Fruit fly (Drosophila melanogaster) whole organism, embryonic: Measurements from ENCODE around the gene CG32161.

ENCODE experiments used
- Adf1 ChIP-seq: fragments of 200-800 bp; sonication (Bioruptor generic); IDR thresholded peaks from 2 replicates; pipeline ENCODE4 v1.3.6; 2022; ENCODE audit warnings: missing biosample characterization, missing genetic modification characterization
- Antp ChIP-seq: fragments of 200-800 bp; sonication (Bioruptor generic); optimal IDR thresholded peaks from 3 replicates; lab custom pipeline; 2016; ENCODE audit warnings: missing biosample characterization, missing genetic modification characterization
- Atf-2 ChIP-seq: fragments of 200-800 bp; sonication (Bioruptor generic); optimal IDR thresholded peaks from 2 replicates; lab custom pipeline; 2016; ENCODE audit warnings: missing biosample characterization, missing genetic modification characterization
- Awh ChIP-seq: fragments of 200-800 bp; sonication (Bioruptor generic); IDR thresholded peaks from 2 replicates; pipeline ENCODE4, ENCODE4 v1.3.6; 2022; ENCODE audit warnings: missing biosample characterization, missing genetic modification characterization
- CG10565 ChIP-seq: fragments of 200-800 bp; sonication (Bioruptor generic); optimal IDR thresholded peaks from 3 replicates; lab custom pipeline; 2016; ENCODE audit warnings: missing biosample characterization, mild to moderate bottlenecking, missing genetic modification characterization
- CG11085 ChIP-seq: fragments of 200-800 bp; sonication (Bioruptor generic); IDR thresholded peaks from 2 replicates; pipeline ENCODE4 v1.3.6; 2022; ENCODE audit warnings: missing biosample characterization, missing genetic modification characterization
- CG11398 ChIP-seq: fragments of 200-800 bp; sonication (Bioruptor generic); optimal IDR thresholded peaks from 2 replicates; lab custom pipeline; 2016; ENCODE audit warnings: missing biosample characterization, missing genetic modification characterization
- CG1233 ChIP-seq: fragments of 200-800 bp; sonication (Bioruptor generic); optimal IDR thresholded peaks from 4 replicates; lab custom pipeline; 2018; ENCODE audit warnings: missing biosample characterization, mild to moderate bottlenecking, missing genetic modification characterization
- CG13424 ChIP-seq: fragments of 200-800 bp; sonication (Bioruptor generic); optimal IDR thresholded peaks from 2 replicates; lab custom pipeline; 2019; ENCODE audit warnings: missing biosample characterization, mild to moderate bottlenecking, missing genetic modification characterization, moderate library complexity
- CG15601 ChIP-seq: fragments of 200-800 bp; sonication (Bioruptor generic); optimal IDR thresholded peaks from 3 replicates; lab custom pipeline; 2019; ENCODE audit warnings: missing biosample characterization, mild to moderate bottlenecking, missing genetic modification characterization, moderate library complexity
- CG2875 ChIP-seq: fragments of 200-800 bp; sonication (Bioruptor generic); optimal IDR thresholded peaks from 2 replicates; lab custom pipeline; 2017; ENCODE audit warnings: missing biosample characterization, mild to moderate bottlenecking, missing genetic modification characterization, missing genetic modification reagents
- CG3407 ChIP-seq: fragments of 200-800 bp; sonication (Bioruptor generic); optimal IDR thresholded peaks from 2 replicates; lab custom pipeline; 2018; ENCODE audit warnings: missing biosample characterization, mild to moderate bottlenecking, missing genetic modification characterization
- CG42726 ChIP-seq: fragments of 200-800 bp; sonication (Bioruptor generic); IDR thresholded peaks from 2 replicates; pipeline ENCODE4 v1.3.6; 2022; ENCODE audit warnings: missing biosample characterization, missing genetic modification characterization; ENCODE audit not compliant: partially characterized antibody
- CG4404 ChIP-seq: fragments of 200-800 bp; sonication (Bioruptor generic); IDR thresholded peaks from 2 replicates; pipeline ENCODE4 v1.3.6; 2022; ENCODE audit warnings: missing biosample characterization, missing genetic modification characterization
- CG6689 ChIP-seq: fragments of 200-800 bp; sonication (Bioruptor generic); IDR thresholded peaks from 2 replicates; pipeline ENCODE4 v1.3.6; 2022; ENCODE audit warnings: missing biosample characterization, missing genetic modification characterization
- CG6791 ChIP-seq: fragments of 200-800 bp; sonication (Bioruptor generic); IDR thresholded peaks from 3 replicates; pipeline ENCODE4 v1.3.6; 2022; ENCODE audit warnings: missing biosample characterization, missing genetic modification characterization; ENCODE audit not compliant: partially characterized antibody
- CG7963 ChIP-seq: fragments of 200-800 bp; sonication (Bioruptor generic); IDR thresholded peaks from 3 replicates; pipeline ENCODE4 v1.3.6; 2022; ENCODE audit warnings: missing biosample characterization, missing genetic modification characterization; ENCODE audit not compliant: partially characterized antibody
- CG9437 ChIP-seq: fragments of 200-800 bp; sonication (Bioruptor generic); optimal IDR thresholded peaks from 2 replicates; lab custom pipeline; 2018; ENCODE audit warnings: missing biosample characterization, mild to moderate bottlenecking, missing genetic modification characterization
- CG9876 ChIP-seq: fragments of 200-800 bp; sonication (Bioruptor generic); optimal IDR thresholded peaks from 2 replicates; lab custom pipeline; 2016; ENCODE audit warnings: missing biosample characterization, missing genetic modification characterization
- CrebB ChIP-seq: fragments of 200-800 bp; sonication (Bioruptor generic); optimal IDR thresholded peaks from 3 replicates; lab custom pipeline; 2018; ENCODE audit warnings: missing biosample characterization, mild to moderate bottlenecking, missing genetic modification characterization
- Dbx ChIP-seq: fragments of 200-800 bp; sonication (Bioruptor generic); IDR thresholded peaks from 3 replicates; pipeline ENCODE4 v1.3.6; 2022; ENCODE audit warnings: missing biosample characterization, missing genetic modification characterization
- Dp ChIP-seq: fragments of 200-800 bp; sonication (Bioruptor generic); optimal IDR thresholded peaks from 2 replicates; lab custom pipeline; 2018; ENCODE audit warnings: missing biosample characterization, mild to moderate bottlenecking, missing genetic modification characterization, moderate library complexity
- Hmr ChIP-seq: fragments of 200-800 bp; sonication (Bioruptor generic); optimal IDR thresholded peaks from 3 replicates; lab custom pipeline; 2017; ENCODE audit warnings: mild to moderate bottlenecking, missing biosample characterization, missing genetic modification reagents, missing genetic modification characterization
- Hr51 ChIP-seq, 2 experiments: fragments of 200-800 bp; sonication (Bioruptor generic); optimal IDR thresholded peaks; 2 replicates in 1 of 2; 3 replicates in 1 of 2; lab custom pipeline; 2016 to 2018; ENCODE audit warnings: missing biosample characterization in 2 of 2, missing genetic modification characterization in 2 of 2, mild to moderate bottlenecking in 1 of 2, moderate library complexity in 1 of 2
- Ravus ChIP-seq: fragments of 200-800 bp; sonication (Bioruptor generic); IDR thresholded peaks from 2 replicates; pipeline ENCODE4 v1.3.6; 2022; ENCODE audit warnings: missing biosample characterization, missing genetic modification characterization
- Sry-β ChIP-seq: fragments of 200-800 bp; sonication (Bioruptor generic); optimal IDR thresholded peaks from 2 replicates; lab custom pipeline; 2018; ENCODE audit warnings: missing biosample characterization, mild to moderate bottlenecking, missing genetic modification characterization, moderate library complexity
- Vsx1 ChIP-seq: fragments of 200-800 bp; sonication (Bioruptor generic); optimal IDR thresholded peaks from 2 replicates; lab custom pipeline; 2017; ENCODE audit warnings: missing biosample characterization, mild to moderate bottlenecking, missing genetic modification characterization, missing genetic modification reagents
- Xbp1 ChIP-seq: fragments of 200-800 bp; sonication (Bioruptor generic); optimal IDR thresholded peaks from 3 replicates; lab custom pipeline; 2016; ENCODE audit warnings: missing biosample characterization, mild to moderate bottlenecking, missing genetic modification characterization
- al ChIP-seq: fragments of 200-800 bp; sonication (Bioruptor generic); IDR thresholded peaks from 2 replicates; pipeline ENCODE4 v1.3.6; 2022; ENCODE audit warnings: missing biosample characterization, missing genetic modification characterization
- amos ChIP-seq: fragments of 200-800 bp; sonication (Bioruptor generic); IDR thresholded peaks from 2 replicates; pipeline ENCODE4 v1.3.6; 2022; ENCODE audit warnings: missing biosample characterization, missing genetic modification characterization; ENCODE audit not compliant: partially characterized antibody
- ase ChIP-seq: fragments of 200-800 bp; sonication (Bioruptor generic); IDR thresholded peaks from 3 replicates; pipeline ENCODE4 v1.3.6; 2022; ENCODE audit warnings: missing biosample characterization, missing genetic modification characterization
- crp ChIP-seq, 2 experiments: fragments of 200-800 bp; sonication (Bioruptor generic); optimal IDR thresholded peaks; 2 replicates in 1 of 2; 3 replicates in 1 of 2; lab custom pipeline; 2017; ENCODE audit warnings: missing biosample characterization in 2 of 2, missing genetic modification characterization in 2 of 2, mild to moderate bottlenecking in 1 of 2, moderate library complexity in 1 of 2
- ems ChIP-seq: fragments of 200-800 bp; sonication (Bioruptor generic); optimal IDR thresholded peaks from 3 replicates; lab custom pipeline; 2016; ENCODE audit warnings: missing biosample characterization, missing genetic modification characterization
- en ChIP-seq: fragments of 200-800 bp; sonication (Bioruptor generic); optimal IDR thresholded peaks from 2 replicates; lab custom pipeline; 2016; ENCODE audit warnings: missing biosample characterization, missing genetic modification characterization
- eyg ChIP-seq: fragments of 200-800 bp; sonication (Bioruptor generic); optimal IDR thresholded peaks from 3 replicates; lab custom pipeline; 2016; ENCODE audit warnings: missing biosample characterization, missing genetic modification characterization
- fd102C ChIP-seq: fragments of 200-800 bp; sonication (Bioruptor generic); optimal IDR thresholded peaks from 2 replicates; lab custom pipeline; 2018; ENCODE audit warnings: missing biosample characterization, mild to moderate bottlenecking, missing genetic modification characterization, moderate library complexity
- gce ChIP-seq: fragments of 200-800 bp; sonication (Bioruptor generic); IDR thresholded peaks from 3 replicates; pipeline ENCODE4 v1.3.6; 2022; ENCODE audit warnings: missing biosample characterization, missing genetic modification characterization
- h ChIP-seq: fragments of >200 bp; optimal IDR thresholded peaks from 2 replicates; lab custom pipeline; 2017
- knrl ChIP-seq: fragments of 200-800 bp; sonication (Bioruptor generic); IDR thresholded peaks from 3 replicates; pipeline ENCODE4 v1.3.6; 2022; ENCODE audit warnings: missing biosample characterization, missing genetic modification characterization; ENCODE audit not compliant: partially characterized antibody
- lab ChIP-seq: fragments of 200-800 bp; sonication (Bioruptor generic); optimal IDR thresholded peaks from 3 replicates; lab custom pipeline; 2017; ENCODE audit warnings: missing biosample characterization, missing genetic modification characterization, mild to moderate bottlenecking, moderate library complexity, missing genetic modification reagents
- luna ChIP-seq: fragments of 200-800 bp; sonication (Bioruptor generic); optimal IDR thresholded peaks from 2 replicates; lab custom pipeline; 2016; ENCODE audit warnings: missing biosample characterization, missing genetic modification characterization
- odd ChIP-seq: fragments of 200-800 bp; sonication (Bioruptor generic); optimal IDR thresholded peaks from 2 replicates; lab custom pipeline; 2017; ENCODE audit warnings: missing biosample characterization, mild to moderate bottlenecking, missing genetic modification characterization
- pum ChIP-seq: fragments of 200-800 bp; sonication (Bioruptor generic); optimal IDR thresholded peaks from 2 replicates; lab custom pipeline; 2016; ENCODE audit warnings: missing biosample characterization, missing genetic modification characterization
- rib ChIP-seq: fragments of 200-800 bp; sonication (Bioruptor generic); IDR thresholded peaks from 2 replicates; pipeline ENCODE4 v1.3.6; 2022; ENCODE audit warnings: missing biosample characterization, missing genetic modification characterization
- sc ChIP-seq, 3 experiments: fragments of >200 bp in 2 of 3; fragments of 200-800 bp in 1 of 3; sonication (Bioruptor generic) in 1 of 3; optimal IDR thresholded peaks; 2 replicates in 2 of 3; 3 replicates in 1 of 3; lab custom pipeline; 2017; ENCODE audit warnings: mild to moderate bottlenecking in 1 of 3, missing biosample characterization in 1 of 3, missing genetic modification characterization in 1 of 3, missing genetic modification reagents in 1 of 3
- scrt ChIP-seq: fragments of 200-800 bp; sonication (Bioruptor generic); optimal IDR thresholded peaks from 2 replicates; lab custom pipeline; 2018; ENCODE audit warnings: missing biosample characterization, mild to moderate bottlenecking, missing genetic modification characterization, moderate library complexity
- sisA ChIP-seq: fragments of 200-800 bp; sonication (Bioruptor generic); IDR thresholded peaks from 2 replicates; pipeline ENCODE4 v1.3.6; 2022; ENCODE audit warnings: missing biosample characterization, missing genetic modification characterization
- tap ChIP-seq: fragments of 200-800 bp; optimal IDR thresholded peaks from 3 replicates; lab custom pipeline; 2019; ENCODE audit warnings: missing biosample characterization, mild to moderate bottlenecking, missing genetic modification characterization, moderate library complexity

The CG32161 gene

DNA sequence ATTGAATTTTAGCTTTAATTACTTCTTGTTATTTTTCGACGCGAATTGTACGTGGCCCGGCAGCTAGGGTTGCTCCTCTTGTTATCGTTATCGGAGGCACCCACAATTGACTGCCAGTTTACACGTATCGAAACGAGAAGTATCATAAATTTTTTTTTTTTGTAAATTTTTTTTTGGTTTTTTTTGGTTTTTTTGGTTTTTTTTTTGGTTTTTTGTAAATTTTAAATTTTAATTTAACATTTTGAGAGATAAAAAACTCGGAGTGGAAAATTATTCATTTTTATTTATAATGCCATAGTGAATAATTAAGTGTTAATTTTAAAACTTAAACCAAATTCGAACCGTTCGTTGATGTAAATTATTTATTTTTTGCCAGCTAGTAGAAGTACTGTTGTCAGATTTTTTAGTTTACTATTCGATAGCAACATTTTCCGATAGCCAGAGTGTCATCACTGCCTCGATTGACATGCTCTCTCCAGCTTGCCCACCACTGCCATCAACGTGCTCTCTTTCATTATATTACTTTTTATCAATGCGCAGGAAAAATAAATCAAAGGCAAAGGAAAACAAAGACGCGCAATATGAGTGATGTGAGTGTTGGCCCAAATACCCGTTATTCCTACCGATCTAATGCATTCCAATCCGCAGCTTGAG is 980 bp upstream of the CG32161 start, which contains the start of the genes kud and Zcchc7 (continued):
- TF ChIP-seq knrl (GFP tag; lab: Robert Waterston, UW) (no peak), ems (GFP tag; lab: Kevin White, UChicago) (peak; percentile 42), Ravus (GFP tag; lab: Robert Waterston, UW) (no peak), CG9437 (GFP tag; lab: Kevin White, UChicago) (peak; percentile 57), CG2875 (GFP tag; lab: Kevin White, UChicago) (no peak), CG11398 (GFP tag; lab: Kevin White, UChicago) (no peak), Dbx (GFP tag; lab: Robert Waterston, UW) (peak; percentile 28; the same call in 1 of the 3 replicates), fd102C (GFP tag; lab: Kevin White, UChicago) (no peak), en (GFP tag; lab: Kevin White, UChicago) (no peak), gce (GFP tag; lab: Robert Waterston, UW) (no peak), amos (peak; percentile 24; the same call in 1 of the 2 replicates), Antp (GFP tag; lab: Kevin White, UChicago) (peak; percentile 43), Hmr (GFP tag; lab: Kevin White, UChicago) (no peak), sc (optimal IDR thresholded peaks at IDR 0.05; lab: Kevin White, UChicago) (no peak), sc (GFP tag; optimal IDR thresholded peaks at IDR 0.05; lab: Kevin White, UChicago) (no peak), ase (no peak), sisA (GFP tag; lab: Robert Waterston, UW) (peak; percentile 12; the same call in 1 of the 2 replicates), CG13424 (tag; lab: Kevin White, UChicago) (peak; percentile 82), CG42726 (GFP tag; lab: Robert Waterston, UW) (no peak), tap (tag; lab: Kevin White, UChicago) (no peak), luna (GFP tag; lab: Kevin White, UChicago) (no peak), CG9876 (GFP tag; lab: Kevin White, UChicago) (no peak), h (lab: Kevin White, UChicago) (no peak), Xbp1 (peak; percentile 84), CG6689 (peak; percentile 50; the same call in 1 of the 2 replicates), eyg (GFP tag; lab: Kevin White, UChicago) (no peak), CG6791 (GFP tag; lab: Robert Waterston, UW) (no peak; the same call in 2 of the 3 replicates), CrebB (tag; lab: Kevin White, UChicago) (no peak), Adf1 (no peak), Vsx1 (no peak), Sry-β (GFP tag; lab: Kevin White, UChicago) (peak; percentile 82), CG3407 (no peak), CG10565 (GFP tag; lab: Kevin White, UChicago) (no peak), Hr51 (GFP tag; optimal IDR thresholded peaks at IDR 0.05; lab: Kevin White, UChicago) (peak in 1 of 2 experiments; percentile 59), odd (GFP tag; lab: Kevin White, UChicago) (no peak), CG1233 (GFP tag; lab: Kevin White, UChicago) (peak; percentile 43), Awh (GFP tag; lab: Robert Waterston, UW) (no peak), Atf-2 (GFP tag; lab: Kevin White, UChicago) (peak; percentile 50), al (0 out of 2 replicates have a peak, but pooled peaks have one; percentile 42), crp (GFP tag; optimal IDR thresholded peaks at IDR 0.05; lab: Kevin White, UChicago) (peak in 1 of 2 experiments; percentile 6), CG7963 (GFP tag; lab: Robert Waterston, UW) (0 out of 3 replicates have a peak, but pooled peaks have one; percentile 6), CG11085 (GFP tag; lab: Robert Waterston, UW) (0 out of 2 replicates have a peak, but pooled peaks have one; percentile 8), CG4404 (GFP tag; lab: Robert Waterston, UW) (peak; percentile 16; the same call in 1 of the 2 replicates), lab (no peak), rib (no peak), Dp (GFP tag; lab: Kevin White, UChicago) (peak; percentile 20), pum (GFP tag; lab: Kevin White, UChicago) (peak; percentile 31), CG15601 (tag; lab: Kevin White, UChicago) (no peak), scrt (GFP tag; lab: Kevin White, UChicago) (no peak)
